Worm (Caenorhabditis elegans): ENCODE measurements around the gene msp-152.

DNA sequence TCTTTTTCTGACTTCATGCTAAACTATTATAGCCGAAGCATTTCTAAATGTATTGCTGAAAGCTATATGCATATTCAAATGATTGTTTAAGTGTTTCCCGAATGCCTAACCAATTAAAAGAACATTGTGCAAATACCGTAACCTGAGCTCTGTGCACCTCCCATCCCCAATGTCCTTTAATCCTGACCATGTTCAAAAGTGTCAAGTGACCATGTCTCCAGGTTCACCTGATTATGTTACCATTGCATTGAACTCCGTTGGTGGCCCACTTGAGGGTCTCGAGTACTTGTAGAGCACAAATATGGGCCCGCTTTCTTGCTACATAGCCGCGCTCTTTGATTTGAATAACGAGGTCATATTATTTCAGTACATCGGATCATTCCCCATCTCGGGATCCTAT is 42.5 kb downstream of the msp-152 start:
- TF ChIP-seq ztf-4 (tag; optimal IDR thresholded peaks at IDR 0.05) (no peak), egl-13 (tag; optimal IDR thresholded peaks at IDR 0.05) (no peak), lin-39 (tag; optimal IDR thresholded peaks at IDR 0.05) (no peak)
